Fruit fly (Drosophila melanogaster) whole organism, prepupa: Measurements from ENCODE around the gene MED14.

ENCODE experiments used
- Blimp-1 ChIP-seq: fragments of 200-800 bp; sonication (Bioruptor generic); optimal IDR thresholded peaks from 3 replicates; lab custom pipeline; 2017; ENCODE audit warnings: missing biosample characterization, missing genetic modification characterization, mild to moderate bottlenecking, moderate library complexity, missing genetic modification reagents
- CG15336 ChIP-seq: fragments of 200-800 bp; sonication (Bioruptor generic); IDR thresholded peaks from 2 replicates; pipeline ENCODE4 v1.3.6; 2022; ENCODE audit warnings: missing biosample characterization, missing genetic modification characterization
- CG1621 ChIP-seq: fragments of 200-800 bp; sonication (Bioruptor generic); optimal IDR thresholded peaks from 3 replicates; lab custom pipeline; 2018; ENCODE audit warnings: missing biosample characterization, mild to moderate bottlenecking, missing genetic modification characterization
- CG31627 ChIP-seq: fragments of 200-800 bp; sonication (Bioruptor generic); optimal IDR thresholded peaks from 3 replicates; lab custom pipeline; 2016; ENCODE audit warnings: missing biosample characterization, missing genetic modification characterization
- CG32006 ChIP-seq: fragments of 200-800 bp; sonication (Bioruptor generic); optimal IDR thresholded peaks from 3 replicates; lab custom pipeline; 2017; ENCODE audit warnings: missing biosample characterization, mild to moderate bottlenecking, missing genetic modification characterization
- CG3919 ChIP-seq: fragments of 200-800 bp; sonication (Bioruptor generic); optimal IDR thresholded peaks from 3 replicates; lab custom pipeline; 2016; ENCODE audit warnings: missing biosample characterization, missing genetic modification characterization
- CG4318 ChIP-seq: fragments of 200-800 bp; sonication (Bioruptor generic); optimal IDR thresholded peaks from 3 replicates; lab custom pipeline; 2017; ENCODE audit warnings: missing biosample characterization, mild to moderate bottlenecking, missing genetic modification characterization
- CG6276 ChIP-seq: fragments of 200-800 bp; sonication (Bioruptor generic); optimal IDR thresholded peaks from 2 replicates; lab custom pipeline; 2017; ENCODE audit warnings: missing biosample characterization, mild to moderate bottlenecking, missing genetic modification characterization
- CG6792 ChIP-seq: fragments of 200-800 bp; sonication (Bioruptor generic); optimal IDR thresholded peaks from 3 replicates; lab custom pipeline; 2016; ENCODE audit warnings: missing biosample characterization, missing genetic modification characterization
- CG6808 ChIP-seq: fragments of 200-800 bp; sonication (Bioruptor generic); optimal IDR thresholded peaks from 3 replicates; lab custom pipeline; 2017; ENCODE audit warnings: missing biosample characterization, missing genetic modification characterization, mild to moderate bottlenecking, moderate library complexity, missing genetic modification reagents
- CG6854 ChIP-seq: fragments of 200-800 bp; sonication (Bioruptor generic); optimal IDR thresholded peaks from 2 replicates; lab custom pipeline; 2017; ENCODE audit warnings: missing biosample characterization, mild to moderate bottlenecking, missing genetic modification characterization
- CG8119 ChIP-seq: fragments of 200-800 bp; sonication (Bioruptor generic); IDR thresholded peaks from 3 replicates; pipeline ENCODE4 v1.3.6; 2022; ENCODE audit warnings: missing biosample characterization, missing genetic modification characterization
- Eip75B ChIP-seq: fragments of 200-800 bp; sonication (Bioruptor generic); optimal IDR thresholded peaks from 3 replicates; lab custom pipeline; 2016; ENCODE audit warnings: missing biosample characterization, missing genetic modification characterization
- Eip78C ChIP-seq: fragments of 200-800 bp; sonication (Bioruptor generic); peaks from one replicate; lab custom pipeline; 2016; ENCODE audit warnings: missing biosample characterization, missing genetic modification characterization
- Eip93F ChIP-seq: fragments of 200-800 bp; sonication (Bioruptor generic); optimal IDR thresholded peaks from 2 replicates; lab custom pipeline; 2016; ENCODE audit warnings: missing biosample characterization, mild to moderate bottlenecking, missing genetic modification characterization
- Ets96B ChIP-seq: fragments of 200-800 bp; optimal IDR thresholded peaks from 2 replicates; lab custom pipeline; 2019; ENCODE audit warnings: missing biosample characterization, mild to moderate bottlenecking, missing genetic modification characterization, moderate library complexity
- Gug ChIP-seq: fragments of 200-800 bp; sonication (Bioruptor generic); IDR thresholded peaks from 2 replicates; pipeline ENCODE4 v1.3.6; 2022; ENCODE audit warnings: missing biosample characterization, missing genetic modification characterization
- Hr4 ChIP-seq: fragments of 200-800 bp; sonication (Bioruptor generic); optimal IDR thresholded peaks from 3 replicates; lab custom pipeline; 2016; ENCODE audit warnings: missing biosample characterization, missing genetic modification characterization
- Lpt ChIP-seq: fragments of 200-800 bp; sonication (Bioruptor generic); optimal IDR thresholded peaks from 3 replicates; lab custom pipeline; 2016; ENCODE audit warnings: missing biosample characterization, missing genetic modification characterization
- Met ChIP-seq: fragments of 200-800 bp; sonication (Bioruptor generic); optimal IDR thresholded peaks from 3 replicates; lab custom pipeline; 2016; ENCODE audit warnings: missing biosample characterization, missing genetic modification characterization
- OdsH ChIP-seq: fragments of 200-800 bp; sonication (Bioruptor generic); optimal IDR thresholded peaks from 3 replicates; lab custom pipeline; 2016; ENCODE audit warnings: missing biosample characterization, missing genetic modification characterization
- achi ChIP-seq: fragments of 200-800 bp; sonication (Bioruptor generic); optimal IDR thresholded peaks from 3 replicates; lab custom pipeline; 2016; ENCODE audit warnings: missing biosample characterization, missing genetic modification characterization
- acj6 ChIP-seq: fragments of 200-800 bp; sonication (Bioruptor generic); optimal IDR thresholded peaks from 3 replicates; lab custom pipeline; 2016; ENCODE audit warnings: missing biosample characterization, missing genetic modification characterization
- cyc ChIP-seq: fragments of 200-800 bp; sonication (Bioruptor generic); optimal IDR thresholded peaks from 3 replicates; lab custom pipeline; 2016; ENCODE audit warnings: missing biosample characterization, missing genetic modification characterization
- dac ChIP-seq: fragments of 200-800 bp; sonication (Bioruptor generic); optimal IDR thresholded peaks from 2 replicates; lab custom pipeline; 2017; ENCODE audit warnings: missing biosample characterization, mild to moderate bottlenecking, missing genetic modification characterization
- dsx ChIP-seq: fragments of 200-800 bp; optimal IDR thresholded peaks from 3 replicates; lab custom pipeline; 2019; ENCODE audit warnings: missing biosample characterization, mild to moderate bottlenecking, missing genetic modification characterization, moderate library complexity; ENCODE audit not compliant: poor library complexity, severe bottlenecking
- eg ChIP-seq: fragments of 200-800 bp; sonication (Bioruptor generic); IDR thresholded peaks from 3 replicates; pipeline ENCODE4 v1.3.6; 2022; ENCODE audit warnings: missing biosample characterization, missing genetic modification characterization
- esn ChIP-seq: fragments of 200-800 bp; sonication (Bioruptor generic); optimal IDR thresholded peaks from 2 replicates; lab custom pipeline; 2016; ENCODE audit warnings: missing biosample characterization, mild to moderate bottlenecking, missing genetic modification characterization, moderate library complexity
- fd59A ChIP-seq: fragments of 200-800 bp; sonication (Bioruptor generic); optimal IDR thresholded peaks from 2 replicates; lab custom pipeline; 2017; ENCODE audit warnings: missing biosample characterization, mild to moderate bottlenecking, missing genetic modification characterization, missing genetic modification reagents
- fd85E ChIP-seq: fragments of 200-800 bp; sonication (Bioruptor generic); optimal IDR thresholded peaks from 3 replicates; lab custom pipeline; 2016; ENCODE audit warnings: missing biosample characterization, missing genetic modification characterization
- fkh ChIP-seq: fragments of 200-800 bp; sonication (Bioruptor generic); optimal IDR thresholded peaks from 3 replicates; lab custom pipeline; 2017; ENCODE audit warnings: missing biosample characterization, mild to moderate bottlenecking, missing genetic modification characterization, moderate library complexity
- net ChIP-seq: fragments of 200-800 bp; sonication (Bioruptor generic); optimal IDR thresholded peaks from 3 replicates; lab custom pipeline; 2016; ENCODE audit warnings: missing biosample characterization, missing genetic modification characterization
- pdm3 ChIP-seq: fragments of 200-800 bp; sonication (Bioruptor generic); optimal IDR thresholded peaks from 3 replicates; lab custom pipeline; 2016; ENCODE audit warnings: missing biosample characterization, missing genetic modification characterization
- salr ChIP-seq, 2 experiments: fragments of 200-800 bp; sonication (Bioruptor generic); optimal IDR thresholded peaks; 3 replicates each; lab custom pipeline; 2016 to 2018; ENCODE audit warnings: missing biosample characterization in 2 of 2, missing genetic modification characterization in 2 of 2, mild to moderate bottlenecking in 1 of 2
- spab ChIP-seq: fragments of 200-800 bp; sonication (Bioruptor generic); optimal IDR thresholded peaks from 2 replicates; lab custom pipeline; 2017; ENCODE audit warnings: missing biosample characterization, mild to moderate bottlenecking, missing genetic modification characterization, missing genetic modification reagents
- ss ChIP-seq, 2 experiments: fragments of 200-800 bp; sonication (Bioruptor generic); optimal IDR thresholded peaks; 2 replicates in 1 of 2; 3 replicates in 1 of 2; lab custom pipeline; 2017 to 2018; ENCODE audit warnings: mild to moderate bottlenecking in 2 of 2, missing biosample characterization in 2 of 2, missing genetic modification characterization in 2 of 2, moderate library complexity in 1 of 2
- svp ChIP-seq: fragments of 200-800 bp; sonication (Bioruptor generic); peaks from one replicate; lab custom pipeline; 2016; ENCODE audit warnings: missing biosample characterization, missing genetic modification characterization
- topi ChIP-seq: fragments of 200-800 bp; sonication (Bioruptor generic); optimal IDR thresholded peaks from 3 replicates; lab custom pipeline; 2016; ENCODE audit warnings: missing biosample characterization, missing genetic modification characterization
- vri ChIP-seq: fragments of 200-800 bp; sonication (Bioruptor generic); optimal IDR thresholded peaks from 3 replicates; lab custom pipeline; 2016; ENCODE audit warnings: missing biosample characterization, mild to moderate bottlenecking, missing genetic modification characterization

MED14 gene

dm6 chr3L:633272-634254 is 40.5 kb downstream of the MED14 start (continued):
- TF ChIP-seq fd59A (GFP tag; lab: Kevin White, UChicago) (peak; percentile 54), net (GFP tag; lab: Kevin White, UChicago) (peak; percentile 69), Met (peak; percentile 68), fkh (peak; percentile 48), CG8119 (GFP tag; lab: Robert Waterston, UW) (peak; percentile 90), fd85E (GFP tag; lab: Kevin White, UChicago) (peak; percentile 25), salr (GFP tag; optimal IDR thresholded peaks at IDR 0.05; lab: Kevin White, UChicago) (peak; percentile 52 to 72), CG3919 (GFP tag; lab: Kevin White, UChicago) (peak; percentile 81), CG4318 (GFP tag; lab: Kevin White, UChicago) (peak; percentile 91), achi (GFP tag; lab: Kevin White, UChicago) (peak; percentile 72), dac (GFP tag; lab: Kevin White, UChicago) (peak; percentile 83), CG32006 (GFP tag; lab: Kevin White, UChicago) (peak; percentile 94), Ets96B (tag; lab: Kevin White, UChicago) (peak; percentile 67), eg (peak; percentile 91), ss (GFP tag; optimal IDR thresholded peaks at IDR 0.05; lab: Kevin White, UChicago) (peak in 1 of 2 experiments; percentile 51), Eip75B (GFP tag; lab: Kevin White, UChicago) (peak; percentile 67), CG6792 (GFP tag; lab: Kevin White, UChicago) (peak; percentile 55), svp (no peak), esn (GFP tag; lab: Kevin White, UChicago) (peak; percentile 55), CG15336 (GFP tag; lab: Robert Waterston, UW) (peak; percentile 91), CG6276 (GFP tag; lab: Kevin White, UChicago) (peak; percentile 81), dsx (GFP tag; lab: Kevin White, UChicago) (peak; percentile 55), pdm3 (GFP tag; lab: Kevin White, UChicago) (peak; percentile 81), CG6854 (GFP tag; lab: Kevin White, UChicago) (no peak), CG1621 (tag; lab: Kevin White, UChicago) (peak; percentile 58), Eip78C (GFP tag; lab: Kevin White, UChicago) (peak; percentile 90), Eip93F (GFP tag; lab: Kevin White, UChicago) (no peak), Lpt (GFP tag; lab: Kevin White, UChicago) (peak; percentile 85), CG31627 (GFP tag; lab: Kevin White, UChicago) (peak; percentile 70), acj6 (GFP tag; lab: Kevin White, UChicago) (peak; percentile 74), CG6808 (GFP tag; lab: Kevin White, UChicago) (peak; percentile 53), Gug (GFP tag; lab: Robert Waterston, UW) (peak; percentile 85), OdsH (peak; percentile 82), topi (GFP tag; lab: Kevin White, UChicago) (peak; percentile 55), spab (GFP tag; lab: Kevin White, UChicago) (peak; percentile 52), Hr4 (GFP tag; lab: Kevin White, UChicago) (peak; percentile 92), vri (GFP tag; lab: Kevin White, UChicago) (peak; percentile 6), Blimp-1 (GFP tag; lab: Kevin White, UChicago) (no peak), cyc (peak; percentile 67)
- TF ChIP-seq, all 60 proteins: peak for 55
